Fruit fly (Drosophila melanogaster): ENCODE measurements around the gene RasGAP1.

- TF ChIP-seq OdsH (GFP tag; optimal IDR thresholded peaks at IDR 0.05) (no peak), fd59A (GFP tag; optimal IDR thresholded peaks at IDR 0.05) (no peak), Blimp-1 (GFP tag; optimal IDR thresholded peaks at IDR 0.05) (no peak), fd85E (GFP tag; optimal IDR thresholded peaks at IDR 0.05) (no peak), CG4318 (GFP tag; optimal IDR thresholded peaks at IDR 0.05) (no peak), CG3919 (GFP tag; optimal IDR thresholded peaks at IDR 0.05) (no peak), pdm3 (GFP tag; optimal IDR thresholded peaks at IDR 0.05) (no peak), Sox102F (GFP tag; optimal IDR thresholded peaks at IDR 0.05) (no peak), dac (GFP tag; optimal IDR thresholded peaks at IDR 0.05) (no peak)
Observed at dm6 chr3L:9829154-9829553, 25.9 kb downstream of the RasGAP1 start.

Measured in whole organism, prepupa.